Worm (Caenorhabditis elegans) whole organism, mixed stage, embryonic: Measurements from ENCODE around the gene R07E4.1.
A peak's percentile ranks its signal among the peaks of the same experiment; 100 is the strongest.

Experiments
- M03D4.4 ChIP-seq: sonication (generic microtip); optimal IDR thresholded peaks from 2 replicates; lab custom pipeline; 2017; ENCODE audit warnings: mild to moderate bottlenecking, missing genetic modification characterization, missing compliant biosample characterization
- blmp-1 ChIP-seq: fragments of 150-350 bp; optimal IDR thresholded peaks from 2 replicates; lab custom pipeline; 2014; ENCODE audit warnings: missing biosample characterization, missing genetic modification characterization
- ceh-39 ChIP-seq: fragments of 150-350 bp; optimal IDR thresholded peaks from 2 replicates; lab custom pipeline; 2014; ENCODE audit warnings: missing biosample characterization, missing genetic modification characterization
- ceh-43 ChIP-seq: fragments of 200-800 bp; sonication (Bioruptor generic); optimal IDR thresholded peaks from 2 replicates; lab custom pipeline; 2018; ENCODE audit warnings: mild to moderate bottlenecking, missing genetic modification characterization, moderate library complexity, missing compliant biosample characterization
- ceh-83 ChIP-seq: fragments of 200-800 bp; sonication (Bioruptor generic); optimal IDR thresholded peaks from 2 replicates; lab custom pipeline; 2018; ENCODE audit warnings: mild to moderate bottlenecking, missing genetic modification characterization, missing compliant biosample characterization
- ces-1 ChIP-seq: fragments of 150-350 bp; optimal IDR thresholded peaks from 2 replicates; lab custom pipeline; 2014; ENCODE audit warnings: missing biosample characterization, missing genetic modification reagents, missing genetic modification characterization
- drap-1 ChIP-seq: fragments of 200-800 bp; sonication (Bioruptor generic); optimal IDR thresholded peaks from 3 replicates; lab custom pipeline; 2018; ENCODE audit warnings: mild to moderate bottlenecking, missing genetic modification characterization, missing compliant biosample characterization
- elt-1 ChIP-seq: sonication (generic microtip); optimal IDR thresholded peaks from 2 replicates; lab custom pipeline; 2017; ENCODE audit warnings: missing genetic modification characterization, mild to moderate bottlenecking, missing compliant biosample characterization, antibody characterized with exemption, moderate library complexity, borderline replicate concordance; ENCODE audit not compliant: insufficient read depth
- elt-3 ChIP-seq: fragments of 150-350 bp; optimal IDR thresholded peaks from 2 replicates; lab custom pipeline; 2014; ENCODE audit warnings: missing biosample characterization, missing genetic modification characterization
- flh-1 ChIP-seq: fragments of 200-800 bp; sonication (Bioruptor generic); optimal IDR thresholded peaks from 2 replicates; lab custom pipeline; 2018; ENCODE audit warnings: mild to moderate bottlenecking, missing genetic modification characterization, moderate library complexity, missing compliant biosample characterization
- ham-2 ChIP-seq: fragments of 200-800 bp; sonication (Bioruptor generic); optimal IDR thresholded peaks from 2 replicates; lab custom pipeline; 2018; ENCODE audit warnings: mild to moderate bottlenecking, missing genetic modification characterization, missing compliant biosample characterization
- hlh-1 ChIP-seq: fragments of 150-350 bp; optimal IDR thresholded peaks from 2 replicates; lab custom pipeline; 2014; ENCODE audit warnings: missing biosample characterization, missing genetic modification reagents, missing genetic modification characterization
- lin-13 ChIP-seq: fragments of 150-350 bp; optimal IDR thresholded peaks from 2 replicates; lab custom pipeline; 2014; ENCODE audit warnings: missing biosample characterization, missing genetic modification characterization
- lin-32 ChIP-seq: fragments of 200-800 bp; sonication (Bioruptor generic); optimal IDR thresholded peaks from 2 replicates; lab custom pipeline; 2018; ENCODE audit warnings: mild to moderate bottlenecking, missing genetic modification characterization, missing compliant biosample characterization
- lsy-2 ChIP-seq: fragments of 150-350 bp; optimal IDR thresholded peaks from 2 replicates; lab custom pipeline; 2014; ENCODE audit warnings: missing biosample characterization, missing genetic modification characterization
- mab-5 ChIP-seq: fragments of 150-350 bp; optimal IDR thresholded peaks from 2 replicates; lab custom pipeline; 2014; ENCODE audit warnings: missing biosample characterization, missing genetic modification characterization
- mep-1 ChIP-seq: fragments of 150-350 bp; optimal IDR thresholded peaks from 2 replicates; lab custom pipeline; 2017; ENCODE audit warnings: missing biosample characterization, missing genetic modification reagents, missing genetic modification characterization, inconsistent platforms
- mls-2 ChIP-seq: sonication (generic microtip); optimal IDR thresholded peaks from 2 replicates; lab custom pipeline; 2016; ENCODE audit warnings: mild to moderate bottlenecking, missing genetic modification characterization, moderate library complexity, missing compliant biosample characterization
- nhr-12 ChIP-seq: fragments of 150-350 bp; optimal IDR thresholded peaks from 2 replicates; lab custom pipeline; 2014; ENCODE audit warnings: missing biosample characterization, missing genetic modification characterization
- nhr-2 ChIP-seq: fragments of 150-350 bp; optimal IDR thresholded peaks from 2 replicates; lab custom pipeline; 2014; ENCODE audit warnings: missing biosample characterization, missing genetic modification characterization
- nhr-237 ChIP-seq: fragments of 150-350 bp; optimal IDR thresholded peaks from 2 replicates; lab custom pipeline; 2014; ENCODE audit warnings: missing biosample characterization, missing genetic modification characterization
- nhr-28 ChIP-seq: fragments of 150-350 bp; optimal IDR thresholded peaks from 2 replicates; lab custom pipeline; 2014; ENCODE audit warnings: missing biosample characterization, missing genetic modification characterization
- nhr-76 ChIP-seq: sonication (generic microtip); optimal IDR thresholded peaks from 2 replicates; lab custom pipeline; 2017; ENCODE audit warnings: missing biosample characterization, missing genetic modification characterization
- pha-4 ChIP-seq: fragments of 150-350 bp; optimal IDR thresholded peaks from 2 replicates; lab custom pipeline; 2018; ENCODE audit warnings: missing biosample characterization, missing genetic modification reagents, missing genetic modification characterization
- sem-2 ChIP-seq: fragments of 200-800 bp; sonication (Bioruptor generic); optimal IDR thresholded peaks from 2 replicates; lab custom pipeline; 2018; ENCODE audit warnings: mild to moderate bottlenecking, missing genetic modification characterization, missing compliant biosample characterization
- snpc-4 ChIP-seq: fragments of 150-350 bp; optimal IDR thresholded peaks from 2 replicates; lab custom pipeline; 2014; ENCODE audit warnings: missing biosample characterization, missing genetic modification characterization
- sptf-1 ChIP-seq: sonication (generic microtip); optimal IDR thresholded peaks from 2 replicates; lab custom pipeline; 2017; ENCODE audit warnings: mild to moderate bottlenecking, missing genetic modification characterization, moderate library complexity, missing compliant biosample characterization
- unc-120 ChIP-seq: sonication (generic microtip); optimal IDR thresholded peaks from 2 replicates; lab custom pipeline; 2017; ENCODE audit warnings: missing genetic modification characterization, missing compliant biosample characterization; ENCODE audit not compliant: poor library complexity, severe bottlenecking
- unc-39 ChIP-seq: fragments of 150-350 bp; optimal IDR thresholded peaks from 2 replicates; lab custom pipeline; 2014; ENCODE audit warnings: missing biosample characterization, missing genetic modification characterization
- unc-62 ChIP-seq: fragments of 150-350 bp; optimal IDR thresholded peaks from 2 replicates; lab custom pipeline; 2014; ENCODE audit warnings: missing biosample characterization, missing genetic modification reagents, missing genetic modification characterization
- zip-8 ChIP-seq: fragments of 150-350 bp; optimal IDR thresholded peaks from 2 replicates; lab custom pipeline; 2014; ENCODE audit warnings: missing biosample characterization, missing genetic modification characterization
- ztf-11 ChIP-seq: fragments of 150-350 bp; optimal IDR thresholded peaks from 2 replicates; lab custom pipeline; 2014; ENCODE audit warnings: missing biosample characterization, missing genetic modification characterization

R07E4.1 gene

DNA sequence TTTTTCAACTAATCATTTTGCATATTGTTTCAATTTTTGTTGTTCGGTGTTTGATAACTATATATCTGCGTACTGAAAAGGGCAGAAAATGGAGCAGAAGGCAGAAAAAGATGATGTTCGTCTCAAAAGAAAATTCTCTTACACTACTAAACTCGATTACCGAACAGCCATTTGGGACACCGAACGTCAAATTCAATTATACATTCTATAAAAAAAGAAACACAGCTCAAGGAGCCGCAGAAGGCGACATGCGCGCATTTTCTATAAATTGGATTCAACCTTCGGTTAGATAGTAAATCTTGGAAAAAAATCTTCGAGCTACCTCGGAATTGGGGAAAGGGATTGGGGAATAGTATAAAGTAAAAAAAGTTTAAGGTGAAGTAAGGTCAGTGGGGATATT is 24.4 kb downstream of the R07E4.1 start:
- peak; percentile 90 for TF ChIP-seq ces-1
- no peak for TF ChIP-seq unc-62 (GFP tag; lab: Kevin White, UChicago)

DNA sequence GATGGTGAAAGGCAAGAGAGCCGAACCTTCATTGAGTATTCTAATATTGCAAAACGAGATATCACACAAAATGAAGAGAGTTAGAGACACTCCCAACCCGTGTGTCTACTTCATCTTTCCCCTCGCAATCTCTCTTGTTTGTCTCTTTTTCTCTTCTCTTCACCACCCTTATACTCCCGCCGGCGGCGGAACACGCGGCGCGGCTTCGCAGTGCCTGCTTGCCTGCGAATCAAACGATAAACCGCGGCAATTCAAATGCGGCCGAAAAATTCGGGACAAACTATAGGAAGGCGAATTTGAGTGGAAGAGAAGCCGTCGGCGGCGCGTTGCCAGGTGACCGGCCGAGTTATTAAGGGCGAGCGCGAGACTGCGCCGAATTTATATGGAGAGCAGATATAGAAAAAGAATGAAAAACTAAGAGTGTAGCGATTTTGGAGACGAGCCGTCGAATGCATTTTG is 25.7 kb downstream of the R07E4.1 start, which contains the start of gene klp-13:
TSS of gene klp-13 (plus strand) at position 409 of the 459 bp plus-strand sequence.
- peak; percentile 76 for TF ChIP-seq mls-2
- TF ChIP-seq pha-4 = peak; percentile 33
- no peak for TF ChIP-seq nhr-28 (tag; lab: Kevin White, UChicago)
- peak; percentile 80 for TF ChIP-seq hlh-1 (tag; lab: Kevin White, UChicago)
- no peak for TF ChIP-seq nhr-2 (tag; lab: Kevin White, UChicago)
- peak; percentile 62 for TF ChIP-seq drap-1
- TF ChIP-seq unc-120 (tag; lab: Kevin White, UChicago) = peak; percentile 80
- TF ChIP-seq sptf-1 = peak; percentile 75
- TF ChIP-seq lin-13 = peak; percentile 51
- no peak for TF ChIP-seq blmp-1 (tag; lab: Kevin White, UChicago)
- TF ChIP-seq mep-1 (tag; lab: Kevin White, UChicago) = peak; percentile 85
- TF ChIP-seq snpc-4 (tag; lab: Kevin White, UChicago) = no peak
- peak; percentile 85 for TF ChIP-seq nhr-237 (tag; lab: Kevin White, UChicago)
- TF ChIP-seq ham-2 (GFP tag; lab: Kevin White, UChicago) = peak; percentile 95
- TF ChIP-seq nhr-12 (tag; lab: Kevin White, UChicago) = peak; percentile 11
- peak; percentile 55 for TF ChIP-seq unc-62 (GFP tag; lab: Kevin White, UChicago)
- peak; percentile 51 for TF ChIP-seq lsy-2 (tag; lab: Kevin White, UChicago)
- TF ChIP-seq ces-1 = peak; percentile 70
- TF ChIP-seq, all 35 proteins: peak for 14

DNA sequence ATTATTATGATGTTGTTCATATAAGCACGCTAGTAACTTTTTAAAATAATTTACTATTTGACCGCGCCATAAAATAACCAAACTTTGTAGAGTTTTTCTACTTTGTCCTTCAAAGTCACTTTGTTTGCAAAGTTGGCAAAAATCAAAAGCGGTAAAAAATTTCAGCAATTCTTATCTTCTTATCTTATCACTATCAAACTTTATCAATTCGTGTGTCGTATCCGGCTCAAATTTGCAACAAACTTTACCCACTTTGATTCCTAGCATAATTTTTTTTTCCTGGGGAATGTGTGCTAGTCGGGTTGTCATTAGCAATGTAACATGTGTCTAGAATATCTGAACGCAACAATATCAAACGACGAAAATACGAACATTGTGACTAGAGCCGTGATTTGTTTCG is 26.8 kb downstream of the R07E4.1 start:
- TF ChIP-seq ham-2 (GFP tag; lab: Kevin White, UChicago) (no peak), flh-1 (GFP tag; lab: Kevin White, UChicago) (no peak), lin-13 (no peak), M03D4.4 (tag; lab: Kevin White, UChicago) (no peak), ceh-39 (tag; lab: Kevin White, UChicago) (no peak), elt-3 (tag; lab: Kevin White, UChicago) (no peak), ceh-43 (GFP tag; lab: Kevin White, UChicago) (no peak), sem-2 (no peak), zip-8 (tag; lab: Kevin White, UChicago) (no peak), elt-1 (tag; lab: Kevin White, UChicago) (no peak), unc-39 (no peak), pha-4 (no peak), sptf-1 (no peak), snpc-4 (tag; lab: Kevin White, UChicago) (no peak), nhr-76 (tag; lab: Kevin White, UChicago) (no peak), blmp-1 (tag; lab: Kevin White, UChicago) (no peak), ces-1 (no peak), mep-1 (tag; lab: Kevin White, UChicago) (no peak)

DNA sequence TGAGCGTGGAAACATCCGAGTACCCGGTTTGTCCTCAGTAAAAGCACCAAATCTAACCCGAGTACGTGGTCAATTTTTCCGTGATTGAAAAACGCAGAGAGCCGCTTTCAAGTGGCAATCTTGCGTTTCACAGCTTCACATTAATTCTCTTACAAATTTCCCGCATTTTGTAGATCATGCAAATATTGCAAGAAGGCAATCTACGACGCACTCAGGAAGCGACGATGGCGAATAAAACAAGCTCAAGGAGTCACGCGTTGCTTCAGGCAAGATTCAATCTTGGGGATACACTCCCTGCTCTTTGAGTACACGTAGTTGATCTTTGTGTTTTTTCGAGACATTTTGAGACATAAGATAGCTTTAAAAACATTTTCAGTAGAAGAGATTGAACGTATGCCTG is 29.0 kb downstream of the R07E4.1 start:
- no peak for TF ChIP-seq ceh-83 (GFP tag; lab: Kevin White, UChicago)
- no peak for TF ChIP-seq flh-1 (GFP tag; lab: Kevin White, UChicago)
- no peak for TF ChIP-seq mls-2
- TF ChIP-seq nhr-28 (tag; lab: Kevin White, UChicago) = no peak
- TF ChIP-seq ztf-11 (tag; lab: Kevin White, UChicago) = no peak
- TF ChIP-seq elt-3 (tag; lab: Kevin White, UChicago) = no peak
- TF ChIP-seq mab-5 = no peak
- TF ChIP-seq, all 35 proteins: peak for 0

DNA sequence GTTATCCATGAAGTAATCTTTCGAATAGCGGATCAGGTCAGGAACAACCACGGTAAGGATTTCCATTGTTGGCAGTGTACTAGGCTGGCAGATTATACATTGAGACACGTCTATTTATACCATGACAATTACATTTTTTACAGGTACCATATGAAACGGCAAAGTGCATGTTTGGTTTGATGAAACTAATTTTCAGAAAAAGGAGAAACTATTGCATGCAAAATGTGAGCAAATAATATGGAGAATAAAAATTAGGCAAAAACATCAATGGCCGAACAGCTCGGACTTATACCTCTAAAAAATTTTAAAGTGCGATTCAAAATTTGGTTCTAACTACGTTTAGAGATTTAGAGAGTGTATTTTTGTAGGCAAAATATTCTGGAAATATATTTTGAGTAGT is 33.9 kb downstream of the R07E4.1 start, which contains the start of gene F22F4.5:
TSS of gene F22F4.5 (minus strand) at position 101 of the 400 bp plus-strand sequence.
- TF ChIP-seq unc-62 (GFP tag; lab: Kevin White, UChicago) (no peak), sptf-1 (no peak), mls-2 (no peak), snpc-4 (tag; lab: Kevin White, UChicago) (no peak), ham-2 (GFP tag; lab: Kevin White, UChicago) (no peak), unc-39 (no peak), mep-1 (tag; lab: Kevin White, UChicago) (no peak), blmp-1 (tag; lab: Kevin White, UChicago) (no peak), lin-32 (GFP tag; lab: Kevin White, UChicago) (no peak), lin-13 (no peak), nhr-28 (tag; lab: Kevin White, UChicago) (no peak), ceh-39 (tag; lab: Kevin White, UChicago) (no peak), pha-4 (no peak), ceh-83 (GFP tag; lab: Kevin White, UChicago) (no peak), nhr-2 (tag; lab: Kevin White, UChicago) (no peak), nhr-76 (tag; lab: Kevin White, UChicago) (no peak), drap-1 (no peak), elt-1 (tag; lab: Kevin White, UChicago) (no peak)
